Worm (Caenorhabditis elegans) whole organism, dauer: ENCODE measurements around the gene set-2.
"Not testable (repeated sequence)": the region's sequence is repeated elsewhere in the genome, so short reads cannot be mapped to it uniquely, and the experiment has no call there.

Source experiments
- unc-62 ChIP-seq: sonication (generic microtip); optimal IDR thresholded peaks from 2 replicates; lab custom pipeline; 2017; ENCODE audit warnings: missing biosample characterization, missing genetic modification reagents, missing genetic modification characterization

set-2 gene

DNA sequence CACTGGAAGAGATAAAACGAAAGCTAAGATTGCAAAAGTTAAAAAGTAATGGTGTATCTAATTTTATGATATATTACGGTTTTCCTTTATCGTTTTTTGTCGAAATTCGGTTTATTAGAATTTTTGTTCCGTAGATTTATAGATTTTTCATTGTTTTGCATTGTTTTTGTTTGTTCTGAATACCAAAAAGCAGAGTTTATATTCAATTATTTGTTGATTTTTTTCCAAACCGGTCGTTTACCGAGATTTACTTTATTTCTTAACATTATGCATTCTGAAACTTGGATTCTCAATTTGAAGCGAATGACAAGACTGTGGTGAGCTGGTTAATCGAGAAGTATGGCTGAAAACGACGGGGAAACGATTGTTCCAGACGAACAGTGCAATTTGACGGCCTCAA lies 7.0 kb upstream of the set-2 start, which contains the start of gene fsn-1:
Gene fsn-1, plus strand, starts transcription at position 301 of the 400 bp plus-strand sequence.
- no peak for TF ChIP-seq unc-62 (GFP tag; lab: Kevin White, UChicago)

DNA sequence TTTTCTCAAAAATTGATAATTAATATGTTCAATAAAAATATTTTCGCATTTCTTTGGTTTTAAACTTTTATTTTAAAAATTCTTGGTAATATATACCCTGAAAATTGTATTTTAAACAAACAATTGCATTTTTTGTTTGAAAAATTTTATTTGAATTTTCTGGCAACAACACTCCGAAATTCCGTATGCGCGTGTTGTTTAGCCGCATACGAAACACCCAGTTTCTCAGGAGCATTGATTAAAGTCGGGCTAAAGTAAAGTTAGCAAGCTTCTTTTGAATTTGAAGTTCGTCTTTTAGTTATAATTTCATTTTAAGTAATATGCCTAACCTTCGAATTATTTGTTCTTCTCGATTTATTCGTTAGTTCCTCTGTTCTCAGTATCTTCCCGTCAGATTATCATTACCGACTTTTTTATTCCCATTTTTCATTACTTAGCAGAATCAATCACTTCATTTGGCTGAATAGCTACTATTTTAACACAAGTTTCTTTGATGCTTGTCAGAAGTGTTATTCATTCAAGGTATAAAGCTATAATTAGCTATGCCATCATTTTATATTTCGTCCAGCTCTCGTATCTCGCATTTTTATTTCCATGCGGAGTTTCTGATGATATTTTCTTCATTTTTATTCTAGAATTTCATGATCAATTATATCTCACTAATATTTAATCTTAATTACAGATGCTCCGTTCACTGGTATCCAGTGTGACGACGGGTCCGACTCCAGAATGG lies 5.1 kb upstream of the set-2 start, which contains the start of gene mrps-18C:
Gene mrps-18C, plus strand, starts transcription at position 683 of the 733 bp plus-strand sequence.
- no peak for TF ChIP-seq unc-62 (GFP tag; lab: Kevin White, UChicago)

DNA sequence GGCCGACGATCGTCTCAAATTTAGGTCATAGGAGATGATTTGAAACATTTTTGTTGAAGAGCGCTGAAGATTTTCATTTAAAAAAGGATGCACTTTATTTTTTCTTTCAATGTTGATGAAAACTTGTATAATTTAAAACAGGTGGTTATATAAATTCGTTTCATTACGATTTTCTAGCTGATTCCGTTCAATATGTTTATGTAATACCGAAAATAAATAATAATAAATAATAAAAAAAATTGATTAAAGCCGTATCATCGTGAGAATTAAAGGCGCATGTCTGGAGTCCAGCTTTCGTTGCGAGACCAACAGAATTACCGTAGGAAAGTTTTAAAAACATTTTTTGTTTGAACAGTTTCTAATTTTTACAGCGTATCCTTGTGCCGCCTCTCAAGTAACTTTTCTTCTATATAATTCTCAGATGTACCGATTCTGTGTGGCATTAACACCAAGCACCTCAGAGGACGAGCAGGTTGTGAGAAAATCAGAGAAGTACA lies 2.2 kb upstream of the set-2 start, which contains the start of the genes C26E6.12 and eri-9:
Gene C26E6.12, minus strand, starts transcription at position 51 of the 497 bp plus-strand sequence.
Gene eri-9, plus strand, starts transcription at position 248 of the 497 bp plus-strand sequence.
- TF ChIP-seq unc-62 (GFP tag; lab: Kevin White, UChicago), result no peak

DNA sequence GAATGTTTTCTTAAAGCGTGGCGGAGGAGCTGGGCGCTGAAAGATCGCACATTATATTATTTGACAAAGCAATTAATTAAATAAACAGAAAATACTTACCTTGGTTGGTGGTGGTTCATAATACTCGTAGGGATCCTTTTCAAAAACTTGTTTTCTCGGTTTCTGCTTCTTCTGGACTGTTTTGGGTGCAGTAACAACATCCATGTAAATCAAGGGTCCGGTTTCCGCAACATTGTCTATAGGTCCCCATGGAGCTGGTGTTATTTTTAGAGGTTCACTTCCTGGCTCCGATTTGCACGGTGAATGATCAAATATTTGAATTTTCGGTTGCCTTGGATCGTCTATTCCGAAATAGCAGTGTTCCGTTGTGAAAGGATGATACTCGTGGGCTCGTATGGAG lies 5.9 kb downstream of the set-2 start:
- TF ChIP-seq unc-62 (GFP tag; lab: Kevin White, UChicago), result no peak

DNA sequence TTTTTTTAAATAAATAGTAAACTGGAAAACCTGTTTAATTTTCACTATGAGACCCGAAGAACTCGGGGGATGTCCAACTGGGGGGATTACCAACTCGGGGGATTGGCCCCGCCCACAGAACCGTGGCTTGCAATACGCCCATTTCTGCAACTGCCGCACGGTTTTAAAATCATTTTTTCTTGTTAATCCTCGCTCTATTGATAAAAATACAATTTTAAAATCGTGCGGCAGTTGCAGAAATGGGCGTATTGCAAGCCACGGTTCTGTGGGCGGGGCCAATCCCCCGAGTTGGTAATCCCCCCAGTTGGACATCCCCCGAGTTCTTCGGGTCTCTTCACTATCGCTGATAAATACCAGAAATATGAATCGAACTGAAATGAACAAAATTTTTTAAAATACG lies 8.0 kb downstream of the set-2 start, which contains the start of gene mmab-1:
Gene mmab-1, minus strand, starts transcription at position 95 of the 400 bp plus-strand sequence.
- TF ChIP-seq unc-62 (GFP tag; lab: Kevin White, UChicago), result not testable (repeated sequence)

DNA sequence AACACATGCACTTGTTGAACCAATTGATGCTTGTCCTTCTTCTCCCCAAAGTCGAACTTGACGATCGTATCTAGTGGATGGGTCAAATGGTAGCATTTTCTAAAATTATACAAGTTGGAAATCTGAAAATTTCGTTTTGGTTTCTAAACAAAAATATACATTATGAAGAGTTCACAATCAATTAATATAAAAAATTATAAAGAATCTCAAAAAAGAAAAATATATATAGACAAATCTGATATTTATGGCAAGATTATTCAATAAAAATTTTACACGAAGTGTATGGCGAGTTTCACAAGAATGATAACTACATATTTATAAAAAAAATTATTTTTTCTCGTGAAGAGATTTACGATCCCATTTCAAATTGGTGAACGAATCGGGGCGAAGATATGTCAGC lies 9.8 kb downstream of the set-2 start, which contains the start of gene ula-1:
Gene ula-1, minus strand, starts transcription at position 101 of the 400 bp plus-strand sequence.
- TF ChIP-seq unc-62 (GFP tag; lab: Kevin White, UChicago), result no peak

DNA sequence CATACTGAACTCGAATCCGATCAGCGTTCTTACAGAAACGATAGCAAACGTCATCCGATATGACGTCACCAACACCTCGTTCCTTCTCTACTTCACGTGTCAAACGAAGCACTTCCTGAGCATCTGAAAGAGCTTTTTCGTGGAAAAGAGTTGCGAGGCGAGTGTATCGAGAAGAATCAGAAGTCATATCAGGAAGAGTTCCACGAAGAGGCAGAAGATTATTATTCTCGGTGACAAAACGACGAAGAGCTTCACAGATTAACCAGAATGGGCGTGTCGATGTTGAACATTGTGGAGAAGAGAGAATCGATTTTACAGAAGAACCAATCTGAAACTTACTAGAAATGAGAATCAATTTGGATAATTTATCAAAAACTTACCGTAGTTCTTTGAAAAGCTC lies 11.1 kb downstream of the set-2 start:
- no peak for TF ChIP-seq unc-62 (GFP tag; lab: Kevin White, UChicago)

DNA sequence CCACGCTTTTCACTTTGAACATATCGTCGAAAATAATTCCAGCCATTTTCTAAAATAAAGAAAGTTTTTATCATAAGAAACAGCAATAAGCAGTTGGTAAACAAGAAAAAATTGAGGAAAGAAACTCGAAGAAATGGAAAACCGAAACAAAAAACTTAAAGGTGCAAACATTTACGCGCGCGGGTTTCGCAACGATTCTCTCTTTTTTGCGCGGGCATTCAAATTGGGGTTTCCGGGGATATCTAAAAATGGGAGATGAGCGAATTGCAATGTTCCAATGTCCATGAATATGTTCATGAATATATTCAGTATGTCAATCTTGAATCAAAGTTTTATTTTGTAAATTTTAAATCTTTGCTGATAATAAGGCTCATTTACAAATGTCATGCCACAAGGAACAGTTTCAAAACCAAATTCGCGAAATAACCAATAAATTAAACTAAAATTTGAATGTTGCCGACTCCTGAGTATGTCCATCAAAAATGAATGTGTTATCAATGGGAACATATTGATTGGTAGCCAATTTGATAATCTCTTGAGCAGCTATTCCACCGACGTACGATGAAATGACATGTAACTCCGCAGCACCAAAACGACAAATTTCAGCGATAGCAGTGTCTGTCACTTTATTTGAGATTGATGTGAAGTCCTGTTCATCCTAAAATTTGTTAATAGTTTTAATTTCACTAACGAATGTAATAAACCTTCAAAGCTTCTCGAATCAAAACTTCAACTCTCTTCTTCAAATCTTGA lies 11.9 kb downstream of the set-2 start, which contains the start of gene rpb-8:
Gene rpb-8, minus strand, starts transcription at position 49 of the 753 bp plus-strand sequence.
- TF ChIP-seq unc-62 (GFP tag; lab: Kevin White, UChicago), result no peak

DNA sequence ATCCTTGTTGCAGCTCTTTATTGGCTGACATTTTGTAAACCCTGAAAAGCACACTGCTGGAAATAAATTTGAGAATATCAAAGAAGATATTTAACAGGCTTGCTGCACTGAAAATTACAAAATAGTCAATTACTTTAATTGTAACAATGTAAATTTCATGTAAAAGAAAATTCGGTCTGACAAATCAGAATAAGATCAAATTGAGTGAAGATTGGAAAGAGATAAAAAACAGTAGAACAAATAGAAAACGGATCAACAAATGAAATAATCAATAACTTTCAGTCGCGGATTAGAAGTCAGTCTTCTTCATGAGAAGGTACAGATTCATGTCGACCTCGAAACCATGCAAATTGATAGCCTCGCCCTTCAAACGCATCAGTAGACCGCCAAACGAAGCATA lies 12.9 kb downstream of the set-2 start, which contains the start of gene rars-1:
Gene rars-1, minus strand, starts transcription at position 101 of the 400 bp plus-strand sequence.
- TF ChIP-seq unc-62 (GFP tag; lab: Kevin White, UChicago), result no peak

DNA sequence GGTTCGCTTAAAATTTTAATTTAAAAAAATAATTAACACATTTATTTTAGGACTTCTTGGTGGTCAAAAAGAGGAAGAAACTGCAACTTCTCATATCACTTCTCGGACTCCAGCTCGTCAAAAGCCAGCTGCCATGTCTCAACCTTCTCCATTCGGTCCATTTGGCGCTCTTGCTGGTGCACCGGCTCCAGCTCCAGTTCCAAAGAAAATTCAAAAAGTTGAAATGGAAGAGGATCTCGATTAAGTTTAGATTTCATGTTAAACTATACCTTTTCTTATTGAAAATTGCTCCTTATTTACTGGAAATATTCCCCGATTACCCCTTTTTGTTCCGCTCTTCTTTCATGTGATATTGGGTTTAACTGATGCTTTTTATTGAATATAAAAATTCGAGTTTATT lies 16.3 kb downstream of the set-2 start:
- no peak for TF ChIP-seq unc-62 (GFP tag; lab: Kevin White, UChicago)

DNA sequence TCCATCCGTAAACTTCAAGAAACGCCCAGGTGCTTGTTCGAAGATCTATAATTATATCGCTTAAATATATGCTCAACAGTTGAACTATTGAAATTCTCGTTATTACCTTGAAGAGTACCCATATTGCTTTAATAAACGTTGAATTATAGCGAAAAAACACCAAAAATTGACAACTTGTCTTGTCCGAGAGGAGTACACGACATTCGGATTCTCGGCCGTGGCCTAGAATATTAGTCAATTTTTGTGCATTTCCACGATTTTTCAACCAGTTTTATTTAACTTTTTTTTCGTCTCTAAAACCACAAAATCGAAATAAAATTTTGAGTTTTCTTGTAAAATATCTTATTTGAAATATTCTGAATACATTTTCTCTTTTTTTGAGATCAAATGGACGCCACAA lies 17.7 kb downstream of the set-2 start, which contains the start of the genes F26F4.9 and cee-1:
Gene F26F4.9, minus strand, starts transcription at position 205 of the 400 bp plus-strand sequence.
Gene cee-1, plus strand, starts transcription at position 383 of the 400 bp plus-strand sequence.
- TF ChIP-seq unc-62 (GFP tag; lab: Kevin White, UChicago), result no peak

DNA sequence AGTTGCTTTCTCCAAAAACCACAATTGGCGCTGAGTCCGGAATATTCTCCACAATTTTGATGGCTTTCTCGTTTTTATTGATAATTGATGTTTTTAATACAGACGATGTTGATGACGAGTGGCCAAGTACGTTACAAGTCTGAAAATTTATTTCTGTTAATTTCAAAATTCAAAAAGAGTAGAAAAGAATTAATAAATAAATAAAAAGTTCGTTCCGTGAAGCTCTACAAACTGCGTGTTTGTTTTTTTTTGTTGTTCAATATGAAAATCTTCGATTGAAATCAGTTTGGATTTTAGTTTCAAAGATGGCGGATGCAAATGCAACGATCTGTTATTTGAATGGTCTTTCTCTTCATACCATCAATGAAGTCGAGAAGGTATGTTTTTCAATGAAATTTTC lies 19.0 kb downstream of the set-2 start, which contains the start of gene F26F4.2:
Gene F26F4.2, plus strand, starts transcription at position 301 of the 400 bp plus-strand sequence.
- TF ChIP-seq unc-62 (GFP tag; lab: Kevin White, UChicago), result no peak

DNA sequence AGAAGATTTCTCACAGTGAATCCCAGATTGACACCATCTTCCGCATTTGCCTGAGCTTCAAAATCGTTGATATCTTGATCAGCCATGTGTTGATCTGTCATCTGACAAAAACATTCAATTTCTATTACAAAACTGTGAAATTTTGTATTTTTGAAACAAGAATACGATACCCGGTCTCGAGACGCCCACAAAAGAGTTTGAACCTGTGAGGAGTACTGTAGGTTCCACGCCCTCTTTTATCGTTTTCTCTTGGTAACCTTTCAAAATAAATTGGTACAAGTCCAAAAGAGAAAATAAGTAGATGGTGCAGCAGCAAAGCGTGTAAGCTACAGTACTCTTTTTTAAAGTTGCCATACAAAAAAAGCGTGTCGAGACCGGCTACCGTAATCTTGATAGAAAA lies 20.1 kb downstream of the set-2 start, which contains the start of gene F26F4.12:
Gene F26F4.12, minus strand, starts transcription at position 101 of the 400 bp plus-strand sequence.
- no peak for TF ChIP-seq unc-62 (GFP tag; lab: Kevin White, UChicago)

DNA sequence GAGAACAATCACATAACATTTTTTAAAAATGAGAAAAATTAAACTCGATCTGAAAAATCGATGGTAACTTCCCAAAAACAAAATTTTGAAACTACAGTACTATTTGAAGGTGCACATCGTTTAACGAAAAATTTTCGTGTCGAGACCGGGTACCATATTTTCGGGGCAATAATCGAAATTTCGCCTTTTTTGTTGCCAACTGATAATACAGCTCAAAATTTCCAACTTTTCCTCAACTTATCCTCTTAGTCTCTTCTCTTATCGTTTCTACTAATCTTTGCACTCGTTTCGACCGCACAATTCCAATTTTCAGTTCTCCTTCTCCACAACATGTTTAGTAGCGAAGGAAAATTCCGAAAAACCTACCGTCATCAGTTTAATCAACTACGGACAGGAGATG lies 23.1 kb downstream of the set-2 start, which contains the start of gene rom-1:
Gene rom-1, plus strand, starts transcription at position 301 of the 400 bp plus-strand sequence.
- no peak for TF ChIP-seq unc-62 (GFP tag; lab: Kevin White, UChicago)

DNA sequence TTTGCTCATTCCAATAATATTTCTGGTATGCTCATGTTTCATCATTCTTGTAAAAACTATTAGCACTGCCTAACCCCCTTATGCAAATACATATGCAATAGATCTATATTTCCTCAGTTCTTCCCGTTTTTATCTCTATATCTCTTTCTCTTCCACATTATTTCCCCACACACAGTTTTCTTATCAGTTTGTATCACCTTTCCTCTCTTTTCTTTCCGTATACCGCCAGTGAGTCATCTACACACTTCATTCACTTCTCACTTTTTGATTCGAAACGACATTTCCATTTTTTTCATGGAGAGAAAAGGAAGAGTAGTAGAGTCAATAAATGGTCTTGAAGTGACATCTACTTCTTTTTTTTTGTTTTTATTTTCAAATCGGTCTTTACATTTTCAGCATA lies 23.6 kb downstream of the set-2 start:
- no peak for TF ChIP-seq unc-62 (GFP tag; lab: Kevin White, UChicago)
